Worm (Caenorhabditis elegans) whole organism, L2 larva: ENCODE results near the gene pot-1.

Experiments used
- R02D3.7 ChIP-seq: fragments of 150-350 bp; optimal IDR thresholded peaks from 2 replicates; lab custom pipeline; 2014; ENCODE audit warnings: missing biosample characterization, missing genetic modification characterization
- Y55F3AM.14 ChIP-seq: fragments of 200-800 bp; sonication (Bioruptor generic); optimal IDR thresholded peaks from 2 replicates; lab custom pipeline; 2018; ENCODE audit warnings: mild to moderate bottlenecking, missing genetic modification characterization, missing compliant biosample characterization
- egl-27 ChIP-seq: sonication (generic microtip); optimal IDR thresholded peaks from 3 replicates; lab custom pipeline; 2017; ENCODE audit warnings: missing biosample characterization, missing genetic modification reagents, missing genetic modification characterization
- elt-3 ChIP-seq: sonication (generic microtip); optimal IDR thresholded peaks from 2 replicates; lab custom pipeline; 2017; ENCODE audit warnings: missing biosample characterization, missing genetic modification characterization
- lin-13 ChIP-seq: fragments of 150-350 bp; optimal IDR thresholded peaks from 2 replicates; lab custom pipeline; 2014; ENCODE audit warnings: missing biosample characterization, missing genetic modification reagents, missing genetic modification characterization
- lin-39 ChIP-seq: fragments of 150-350 bp; optimal IDR thresholded peaks from 2 replicates; lab custom pipeline; 2014; ENCODE audit warnings: missing biosample characterization, missing genetic modification reagents, missing genetic modification characterization
- nhr-10 ChIP-seq: sonication (generic microtip); optimal IDR thresholded peaks from 2 replicates; lab custom pipeline; 2017; ENCODE audit warnings: missing biosample characterization, missing genetic modification characterization
- nhr-11 ChIP-seq: fragments of 150-350 bp; optimal IDR thresholded peaks from 2 replicates; lab custom pipeline; 2014; ENCODE audit warnings: missing biosample characterization, missing genetic modification characterization
- nhr-237 ChIP-seq: fragments of 150-350 bp; optimal IDR thresholded peaks from 2 replicates; lab custom pipeline; 2014; ENCODE audit warnings: missing biosample characterization, missing genetic modification characterization
- skn-1 ChIP-seq: sonication (generic microtip); optimal IDR thresholded peaks from 2 replicates; lab custom pipeline; 2017; ENCODE audit warnings: missing biosample characterization, missing genetic modification characterization
- unc-62 ChIP-seq: fragments of 150-350 bp; optimal IDR thresholded peaks from 2 replicates; lab custom pipeline; 2014; ENCODE audit warnings: missing biosample characterization, missing genetic modification reagents, missing genetic modification characterization
- zag-1 ChIP-seq: fragments of 150-350 bp; optimal IDR thresholded peaks from 2 replicates; lab custom pipeline; 2014; ENCODE audit warnings: missing biosample characterization, missing genetic modification characterization

ce11 chrIII:7158709-7159108 lies 25.2 kb upstream of the pot-1 start, which contains the start of gene nuo-4:
- TF ChIP-seq nhr-10 (tag; lab: Kevin White, UChicago) (no peak), R02D3.7 (no peak), nhr-11 (no peak), elt-3 (tag; lab: Kevin White, UChicago) (no peak), zag-1 (tag; lab: Kevin White, UChicago) (no peak), unc-62 (no peak), skn-1 (tag; lab: Kevin White, UChicago) (no peak), egl-27 (tag; lab: Kevin White, UChicago) (no peak), lin-39 (tag; lab: Kevin White, UChicago) (no peak), lin-13 (no peak), Y55F3AM.14 (GFP tag; lab: Kevin White, UChicago) (no peak), nhr-237 (tag; lab: Kevin White, UChicago) (no peak)
